Fruit fly (Drosophila melanogaster): ENCODE results near the gene CG32281.

dm6 chr3L:3194059-3194458, 24.9 kb downstream of the CG32281 start:
- peak; percentile 35 for TF ChIP-seq Hr96 (GFP tag; optimal IDR thresholded peaks at IDR 0.05)
- peak; percentile 41 for TF ChIP-seq Clk (GFP tag; optimal IDR thresholded peaks at IDR 0.05)
- TF ChIP-seq CG5204 (GFP tag; optimal IDR thresholded peaks at IDR 0.05), result peak; percentile 46
- TF ChIP-seq cic (GFP tag; optimal IDR thresholded peaks at IDR 0.05), result peak; percentile 48
- TF ChIP-seq Mnt (GFP tag; optimal IDR thresholded peaks at IDR 0.05), result peak; percentile 77
- TF ChIP-seq bab1 (GFP tag; optimal IDR thresholded peaks at IDR 0.05), result peak; percentile 87
- TF ChIP-seq ovo (GFP tag; optimal IDR thresholded peaks at IDR 0.05), result no peak
- TF ChIP-seq cnc (optimal IDR thresholded peaks at IDR 0.05), result no peak
- peak; percentile 94 for TF ChIP-seq CG7101 (tag; optimal IDR thresholded peaks at IDR 0.05)
- peak; percentile 87 for TF ChIP-seq CG12768 (GFP tag; optimal IDR thresholded peaks at IDR 0.05)
- no peak for TF ChIP-seq kay (GFP tag; ENCODE audit: borderline replicate concordance)
- peak; percentile 58 for TF ChIP-seq tj (GFP tag; optimal IDR thresholded peaks at IDR 0.05)
- TF ChIP-seq CG1620 (GFP tag; optimal IDR thresholded peaks at IDR 0.05), result peak; percentile 59
- peak; percentile 70 for TF ChIP-seq pad (GFP tag; optimal IDR thresholded peaks at IDR 0.05)

Data from whole organism, adult.